Fruit fly (Drosophila melanogaster) whole organism, embryonic: ENCODE data around the gene CG44362.
A peak's percentile ranks its signal among the peaks of the same experiment; 100 is the strongest.

Source experiments
- Aef1 ChIP-seq: fragments of 200-800 bp; sonication (Bioruptor generic); IDR thresholded peaks from 3 replicates; pipeline ENCODE4 v1.3.6; 2022; ENCODE audit warnings: missing biosample characterization, missing genetic modification characterization
- Atf-2 ChIP-seq: fragments of 200-800 bp; sonication (Bioruptor generic); optimal IDR thresholded peaks from 2 replicates; lab custom pipeline; 2016; ENCODE audit warnings: missing biosample characterization, missing genetic modification characterization
- Atf6 ChIP-seq: fragments of 200-800 bp; sonication (Bioruptor generic); IDR thresholded peaks from 2 replicates; pipeline ENCODE4 v1.3.6; 2022; ENCODE audit warnings: missing biosample characterization, missing genetic modification characterization
- Bteb2 ChIP-seq: fragments of 200-800 bp; sonication (Bioruptor generic); optimal IDR thresholded peaks from 2 replicates; lab custom pipeline; 2016; ENCODE audit warnings: missing biosample characterization, missing genetic modification characterization
- CG1024 ChIP-seq: fragments of 200-800 bp; sonication (Bioruptor generic); IDR thresholded peaks from 2 replicates; pipeline ENCODE4 v1.3.6; 2022; ENCODE audit warnings: missing biosample characterization, missing genetic modification characterization
- CG10543 ChIP-seq: fragments of 200-800 bp; sonication (Bioruptor generic); optimal IDR thresholded peaks from 3 replicates; lab custom pipeline; 2017; ENCODE audit warnings: missing biosample characterization, mild to moderate bottlenecking, missing genetic modification characterization, moderate library complexity
- CG11695 ChIP-seq: fragments of 200-800 bp; sonication (Bioruptor generic); IDR thresholded peaks from 3 replicates; pipeline ENCODE4 v1.3.6; 2022; ENCODE audit warnings: missing biosample characterization, missing genetic modification characterization
- CG13123 ChIP-seq: fragments of 200-800 bp; sonication (Bioruptor generic); optimal IDR thresholded peaks from 2 replicates; lab custom pipeline; 2016; ENCODE audit warnings: missing biosample characterization, missing genetic modification characterization
- CG13775 ChIP-seq: fragments of 200-800 bp; sonication (Bioruptor generic); optimal IDR thresholded peaks from 3 replicates; lab custom pipeline; 2017; ENCODE audit warnings: missing biosample characterization, mild to moderate bottlenecking, missing genetic modification characterization
- CG13894 ChIP-seq: fragments of 200-800 bp; sonication (Bioruptor generic); optimal IDR thresholded peaks from 3 replicates; lab custom pipeline; 2018; ENCODE audit warnings: missing biosample characterization, mild to moderate bottlenecking, missing genetic modification characterization, moderate library complexity
- CG16779 ChIP-seq: fragments of 200-800 bp; sonication (Bioruptor generic); IDR thresholded peaks from 2 replicates; pipeline ENCODE4 v1.3.6; 2022; ENCODE audit warnings: missing biosample characterization, missing genetic modification characterization
- CG17328 ChIP-seq: fragments of 200-800 bp; sonication (Bioruptor generic); IDR thresholded peaks from 2 replicates; pipeline ENCODE4 v1.3.6; 2022; ENCODE audit warnings: missing biosample characterization, missing genetic modification characterization
- CG1792 ChIP-seq: fragments of 200-800 bp; sonication (Bioruptor generic); optimal IDR thresholded peaks from 2 replicates; lab custom pipeline; 2016; ENCODE audit warnings: missing biosample characterization, missing genetic modification characterization
- CG2129 ChIP-seq: fragments of 200-800 bp; sonication (Bioruptor generic); IDR thresholded peaks from 2 replicates; pipeline ENCODE4 v1.3.6; 2022; ENCODE audit warnings: missing biosample characterization, missing genetic modification characterization; ENCODE audit not compliant: partially characterized antibody
- CG2889 ChIP-seq: fragments of 200-800 bp; sonication (Bioruptor generic); IDR thresholded peaks from 3 replicates; pipeline ENCODE4 v1.3.6; 2022; ENCODE audit warnings: missing biosample characterization, missing genetic modification characterization
- CG32532 ChIP-seq: fragments of 200-800 bp; sonication (Bioruptor generic); IDR thresholded peaks from 2 replicates; pipeline ENCODE4 v1.3.6; 2022; ENCODE audit warnings: missing biosample characterization, missing genetic modification characterization
- CG33557 ChIP-seq: fragments of 200-800 bp; sonication (Bioruptor generic); optimal IDR thresholded peaks from 2 replicates; lab custom pipeline; 2019; ENCODE audit warnings: missing biosample characterization, mild to moderate bottlenecking, missing genetic modification characterization, moderate library complexity
- CG4360 ChIP-seq: fragments of 200-800 bp; sonication (Bioruptor generic); IDR thresholded peaks from 2 replicates; pipeline ENCODE4 v1.3.6; 2022; ENCODE audit warnings: missing biosample characterization, missing genetic modification characterization
- CG7963 ChIP-seq: fragments of 200-800 bp; sonication (Bioruptor generic); IDR thresholded peaks from 3 replicates; pipeline ENCODE4 v1.3.6; 2022; ENCODE audit warnings: missing biosample characterization, missing genetic modification characterization; ENCODE audit not compliant: partially characterized antibody
- CG8281 ChIP-seq: fragments of 200-800 bp; sonication (Bioruptor generic); optimal IDR thresholded peaks from 2 replicates; lab custom pipeline; 2018; ENCODE audit warnings: missing biosample characterization, mild to moderate bottlenecking, missing genetic modification characterization, moderate library complexity
- CG8924 ChIP-seq: fragments of 200-800 bp; optimal IDR thresholded peaks from 3 replicates; lab custom pipeline; 2019; ENCODE audit warnings: missing biosample characterization, mild to moderate bottlenecking, missing genetic modification characterization, moderate library complexity
- Hey ChIP-seq: fragments of 200-800 bp; sonication (Bioruptor generic); optimal IDR thresholded peaks from 3 replicates; lab custom pipeline; 2018; ENCODE audit warnings: missing biosample characterization, mild to moderate bottlenecking, missing genetic modification characterization
- Hr3 ChIP-seq: fragments of 200-800 bp; sonication (Bioruptor generic); optimal IDR thresholded peaks from 3 replicates; lab custom pipeline; 2016; ENCODE audit warnings: missing biosample characterization, missing genetic modification characterization
- Hr39 ChIP-seq: fragments of >200 bp; optimal IDR thresholded peaks from 2 replicates; lab custom pipeline; 2017
- Lpt ChIP-seq: fragments of >200 bp; optimal IDR thresholded peaks from 2 replicates; lab custom pipeline; 2018; ENCODE audit warnings: missing biosample characterization, missing genetic modification characterization
- MBD-R2 ChIP-seq: fragments of 200-800 bp; sonication (Bioruptor generic); IDR thresholded peaks from 2 replicates; pipeline ENCODE4 v1.3.6; 2022; ENCODE audit warnings: missing biosample characterization, missing genetic modification characterization
- NC2α ChIP-seq: fragments of 200-800 bp; sonication (Bioruptor generic); optimal IDR thresholded peaks from 2 replicates; lab custom pipeline; 2016; ENCODE audit warnings: missing biosample characterization, missing genetic modification characterization
- Ravus ChIP-seq: fragments of 200-800 bp; sonication (Bioruptor generic); IDR thresholded peaks from 2 replicates; pipeline ENCODE4 v1.3.6; 2022; ENCODE audit warnings: missing biosample characterization, missing genetic modification characterization
- Side ChIP-seq: fragments of 200-800 bp; sonication (Bioruptor generic); optimal IDR thresholded peaks from 2 replicates; lab custom pipeline; 2016; ENCODE audit warnings: missing biosample characterization, missing genetic modification characterization
- Xrp1 ChIP-seq: fragments of 200-800 bp; sonication (Bioruptor generic); IDR thresholded peaks from 2 replicates; pipeline ENCODE4 v1.3.6; 2022; ENCODE audit warnings: missing biosample characterization, missing genetic modification characterization
- al ChIP-seq: fragments of 200-800 bp; sonication (Bioruptor generic); IDR thresholded peaks from 2 replicates; pipeline ENCODE4 v1.3.6; 2022; ENCODE audit warnings: missing biosample characterization, missing genetic modification characterization
- bcd ChIP-seq: fragments of 200-800 bp; sonication (Bioruptor generic); optimal IDR thresholded peaks from 2 replicates; lab custom pipeline; 2017; ENCODE audit warnings: missing biosample characterization, mild to moderate bottlenecking, missing genetic modification characterization
- chm ChIP-seq: fragments of 200-800 bp; sonication (Bioruptor generic); IDR thresholded peaks from 2 replicates; pipeline ENCODE4 v1.3.6; 2022; ENCODE audit warnings: missing biosample characterization, missing genetic modification characterization
- crol ChIP-seq: fragments of 200-800 bp; sonication (Bioruptor generic); IDR thresholded peaks from 2 replicates; pipeline ENCODE4 v1.3.6; 2022; ENCODE audit warnings: missing biosample characterization, missing genetic modification characterization
- disco-r ChIP-seq: fragments of 200-800 bp; sonication (Bioruptor generic); optimal IDR thresholded peaks from 2 replicates; lab custom pipeline; 2016; ENCODE audit warnings: missing biosample characterization, missing genetic modification characterization
- emc ChIP-seq: fragments of 200-800 bp; sonication (Bioruptor generic); optimal IDR thresholded peaks from 2 replicates; lab custom pipeline; 2016; ENCODE audit warnings: missing biosample characterization, missing genetic modification characterization
- eyg ChIP-seq: fragments of 200-800 bp; sonication (Bioruptor generic); optimal IDR thresholded peaks from 3 replicates; lab custom pipeline; 2016; ENCODE audit warnings: missing biosample characterization, missing genetic modification characterization
- fd64A ChIP-seq: fragments of 200-800 bp; sonication (Bioruptor generic); optimal IDR thresholded peaks from 3 replicates; lab custom pipeline; 2018; ENCODE audit warnings: missing biosample characterization, mild to moderate bottlenecking, missing genetic modification characterization
- gcm ChIP-seq: fragments of 200-800 bp; sonication (Bioruptor generic); optimal IDR thresholded peaks from 2 replicates; lab custom pipeline; 2019; ENCODE audit warnings: missing biosample characterization, mild to moderate bottlenecking, missing genetic modification characterization, moderate library complexity
- hbn ChIP-seq: fragments of 200-800 bp; sonication (Bioruptor generic); IDR thresholded peaks from 2 replicates; pipeline ENCODE4 v1.3.6; 2022; ENCODE audit warnings: missing biosample characterization, missing genetic modification characterization; ENCODE audit not compliant: partially characterized antibody
- klu ChIP-seq: fragments of 200-800 bp; sonication (Bioruptor generic); IDR thresholded peaks from 2 replicates; pipeline ENCODE4 v1.3.6; 2022; ENCODE audit warnings: missing biosample characterization, missing genetic modification characterization
- lov ChIP-seq, 2 experiments: fragments of 200-800 bp in 1 of 2; fragments of >200 bp in 1 of 2; sonication (Bioruptor generic) in 1 of 2; IDR thresholded peaks in 1 of 2; optimal IDR thresholded peaks in 1 of 2; 2 replicates in 1 of 2; 3 replicates in 1 of 2; pipeline versions ENCODE4 v1.3.6 to Lab custom; 2017 to 2022; ENCODE audit warnings: missing biosample characterization in 1 of 2, missing genetic modification characterization in 1 of 2
- mam ChIP-seq: fragments of 200-800 bp; sonication (Bioruptor generic); optimal IDR thresholded peaks from 3 replicates; lab custom pipeline; 2016; ENCODE audit warnings: missing biosample characterization, missing genetic modification characterization
- nerfin-2 ChIP-seq: fragments of 200-800 bp; sonication (Bioruptor generic); IDR thresholded peaks from 2 replicates; pipeline ENCODE4 v1.3.6; 2022; ENCODE audit warnings: missing biosample characterization, missing genetic modification characterization; ENCODE audit not compliant: partially characterized antibody
- onecut ChIP-seq: fragments of 200-800 bp; sonication (Bioruptor generic); IDR thresholded peaks from 2 replicates; pipeline ENCODE4 v1.3.6; 2022; ENCODE audit warnings: missing biosample characterization, missing genetic modification characterization
- ranshi ChIP-seq: fragments of 200-800 bp; sonication (Bioruptor generic); IDR thresholded peaks from 2 replicates; pipeline ENCODE4 v1.3.6; 2022; ENCODE audit warnings: missing biosample characterization, missing genetic modification characterization
- seq ChIP-seq: fragments of 200-800 bp; sonication (Bioruptor generic); IDR thresholded peaks from 2 replicates; pipeline ENCODE4 v1.3.6; 2022; ENCODE audit warnings: missing biosample characterization, missing genetic modification characterization
- stc ChIP-seq: fragments of 200-800 bp; sonication (Bioruptor generic); IDR thresholded peaks from 2 replicates; pipeline ENCODE4 v1.3.6; 2022; ENCODE audit warnings: missing biosample characterization, missing genetic modification characterization
- stwl ChIP-seq: fragments of 200-800 bp; sonication (Bioruptor generic); optimal IDR thresholded peaks from 3 replicates; lab custom pipeline; 2018; ENCODE audit warnings: missing biosample characterization, mild to moderate bottlenecking, missing genetic modification characterization, moderate library complexity
- tin ChIP-seq: fragments of 200-800 bp; sonication (Bioruptor generic); optimal IDR thresholded peaks from 3 replicates; lab custom pipeline; 2016; ENCODE audit warnings: missing biosample characterization, missing genetic modification characterization
- tup ChIP-seq: fragments of 200-800 bp; sonication (Bioruptor generic); optimal IDR thresholded peaks from 2 replicates; lab custom pipeline; 2016; ENCODE audit warnings: missing biosample characterization, mild to moderate bottlenecking, missing genetic modification characterization, moderate library complexity
- vvl ChIP-seq: fragments of 200-800 bp; sonication (Bioruptor generic); IDR thresholded peaks from 2 replicates; pipeline ENCODE4 v1.3.6; 2022; ENCODE audit warnings: missing biosample characterization, missing genetic modification characterization

The CG44362 gene

dm6 chr3L:11402305-11402704, 5.0 kb downstream of the CG44362 start (continued):
- TF ChIP-seq Hr3 (GFP tag; lab: Kevin White, UChicago) = no peak
- no peak for TF ChIP-seq CG2129 (GFP tag; lab: Robert Waterston, UW)
- TF ChIP-seq Side (GFP tag; lab: Kevin White, UChicago) = no peak
- no peak for TF ChIP-seq crol
- no peak for TF ChIP-seq gcm (GFP tag; lab: Kevin White, UChicago)
- no peak for TF ChIP-seq onecut (GFP tag; lab: Robert Waterston, UW)
- no peak for TF ChIP-seq disco-r
- TF ChIP-seq CG1024 (GFP tag; lab: Robert Waterston, UW) = no peak
- no peak for TF ChIP-seq CG13894 (tag; lab: Kevin White, UChicago)
- TF ChIP-seq hbn (GFP tag; lab: Robert Waterston, UW) = no peak
- TF ChIP-seq eyg = no peak
- no peak for TF ChIP-seq Ravus (GFP tag; lab: Robert Waterston, UW)
- TF ChIP-seq emc = no peak
- TF ChIP-seq CG7963 (GFP tag; lab: Robert Waterston, UW) = no peak
- TF ChIP-seq CG32532 (GFP tag; lab: Robert Waterston, UW) = peak; percentile 61; the same call in 1 of the 2 replicates
- 0 out of 2 replicates have a peak, but pooled peaks have one; percentile 17 for TF ChIP-seq Atf6 (GFP tag; lab: Robert Waterston, UW)
- TF ChIP-seq CG8924 (tag; lab: Kevin White, UChicago) = peak; percentile 28
- TF ChIP-seq CG33557 (GFP tag; lab: Kevin White, UChicago) = no peak
- TF ChIP-seq Atf-2 (GFP tag; lab: Kevin White, UChicago) = no peak
- no peak for TF ChIP-seq CG2889
- TF ChIP-seq CG8281 (tag; lab: Kevin White, UChicago) = no peak
- peak; percentile 9; the same call in 1 of the 2 replicates for TF ChIP-seq MBD-R2 (GFP tag; lab: Robert Waterston, UW)
- no peak for TF ChIP-seq chm (GFP tag; lab: Robert Waterston, UW)
- peak; percentile 45 for TF ChIP-seq mam
- no peak for TF ChIP-seq lov (optimal IDR thresholded peaks at IDR 0.05; lab: Kevin White, UChicago)
- no peak for TF ChIP-seq lov (GFP tag; IDR thresholded peaks at IDR 0.05; lab: Robert Waterston, UW)
- no peak for TF ChIP-seq NC2α (GFP tag; lab: Kevin White, UChicago)
- 0 out of 2 replicates have a peak, but pooled peaks have one; percentile 24 for TF ChIP-seq seq (GFP tag; lab: Robert Waterston, UW)
- peak; percentile 50; the same call in 2 of the 3 replicates for TF ChIP-seq Aef1 (GFP tag; lab: Robert Waterston, UW)
- TF ChIP-seq nerfin-2 (GFP tag; lab: Robert Waterston, UW) = no peak
- TF ChIP-seq Xrp1 (GFP tag; lab: Robert Waterston, UW) = peak; percentile 70; the same call in 1 of the 2 replicates
- no peak for TF ChIP-seq Hey (tag; lab: Kevin White, UChicago)
- TF ChIP-seq CG17328 (GFP tag; lab: Robert Waterston, UW) = no peak
- 0 out of 3 replicates have a peak, but pooled peaks have one; percentile 43 for TF ChIP-seq CG11695 (GFP tag; lab: Robert Waterston, UW)
- no peak for TF ChIP-seq CG13123
- no peak for TF ChIP-seq tin
- TF ChIP-seq Bteb2 (GFP tag; lab: Kevin White, UChicago) = no peak
- no peak for TF ChIP-seq CG1792 (GFP tag; lab: Kevin White, UChicago)
- peak; percentile 49; the same call in 1 of the 2 replicates for TF ChIP-seq vvl
- no peak for TF ChIP-seq CG13775 (GFP tag; lab: Kevin White, UChicago)
- peak; percentile 5 for TF ChIP-seq bcd
- no peak for TF ChIP-seq CG16779 (GFP tag; lab: Robert Waterston, UW)
- TF ChIP-seq CG10543 = no peak
- no peak for TF ChIP-seq Hr39 (lab: Kevin White, UChicago)
- no peak for TF ChIP-seq Lpt (GFP tag; lab: Kevin White, UChicago)
- no peak for TF ChIP-seq stwl
- no peak for TF ChIP-seq klu
- TF ChIP-seq fd64A = no peak
- TF ChIP-seq tup (GFP tag; lab: Kevin White, UChicago) = peak; percentile 8
- TF ChIP-seq CG4360 = no peak
- TF ChIP-seq stc = 0 out of 2 replicates have a peak, but pooled peaks have one; percentile 29
- no peak; the same call in 1 of the 2 replicates for TF ChIP-seq ranshi (GFP tag; lab: Robert Waterston, UW)
- TF ChIP-seq al = no peak
